Worm (Caenorhabditis elegans): ENCODE measurements around the gene C30G12.6.

C30G12.6 gene

ce11 chrII:7326199-7326598 is 30.4 kb upstream of the C30G12.6 start:
- TF ChIP-seq fkh-10 (GFP tag; optimal IDR thresholded peaks at IDR 0.05) (peak; percentile 60), ztf-4 (tag; optimal IDR thresholded peaks at IDR 0.05) (no peak), sea-2 (GFP tag; optimal IDR thresholded peaks at IDR 0.05) (no peak), egl-5 (tag; optimal IDR thresholded peaks at IDR 0.05) (no peak), hmg-11 (tag; optimal IDR thresholded peaks at IDR 0.05) (no peak), lin-39 (tag; optimal IDR thresholded peaks at IDR 0.05) (no peak)

- TF ChIP-seq egl-5 (tag; optimal IDR thresholded peaks at IDR 0.05) (no peak), nfya-1 (tag; optimal IDR thresholded peaks at IDR 0.05; ENCODE audit: insufficient read depth) (peak; percentile 37), mdl-1 (tag; optimal IDR thresholded peaks at IDR 0.05) (no peak), fos-1 (tag; optimal IDR thresholded peaks at IDR 0.05) (no peak), nhr-77 (tag; optimal IDR thresholded peaks at IDR 0.05) (no peak), fkh-10 (GFP tag; optimal IDR thresholded peaks at IDR 0.05) (peak; percentile 67), mml-1 (tag; optimal IDR thresholded peaks at IDR 0.05) (no peak), nhr-237 (tag; optimal IDR thresholded peaks at IDR 0.05) (no peak), lin-39 (tag; optimal IDR thresholded peaks at IDR 0.05) (peak; percentile 37)
Observed at ce11 chrII:7325063-7325480, 29.3 kb upstream of the C30G12.6 start.

ce11 chrII:7323925-7324324 is 28.1 kb upstream of the C30G12.6 start, which contains the start of gene F21D12.3:
F21D12.3 (minus strand) TSS chrII:7324025.
- TF ChIP-seq ama-1 (optimal IDR thresholded peaks at IDR 0.05) (peak; percentile 8), jun-1 (tag; optimal IDR thresholded peaks at IDR 0.05) (no peak)

- TF ChIP-seq lin-39 (tag; optimal IDR thresholded peaks at IDR 0.05) (peak; percentile 66), unc-62 (GFP tag; optimal IDR thresholded peaks at IDR 0.05) (peak; percentile 79), nfya-1 (tag; optimal IDR thresholded peaks at IDR 0.05; ENCODE audit: insufficient read depth) (peak; percentile 20), snpc-4 (tag; optimal IDR thresholded peaks at IDR 0.05) (peak; percentile 21), ceh-16 (tag; optimal IDR thresholded peaks at IDR 0.05) (no peak), nhr-11 (tag; optimal IDR thresholded peaks at IDR 0.05) (peak; percentile 67), ztf-4 (tag; optimal IDR thresholded peaks at IDR 0.05) (no peak), egl-5 (tag; optimal IDR thresholded peaks at IDR 0.05) (peak; percentile 11)
Observed at ce11 chrII:7323317-7323716, 27.5 kb upstream of the C30G12.6 start.

ce11 chrII:7319471-7319870 is 23.7 kb upstream of the C30G12.6 start:
- TF ChIP-seq nhr-43 (tag; optimal IDR thresholded peaks at IDR 0.05; ENCODE audit: poor library complexity, severe bottlenecking) (peak; percentile 25), daf-12 (tag; optimal IDR thresholded peaks at IDR 0.05) (no peak), nhr-25 (tag; optimal IDR thresholded peaks at IDR 0.05) (no peak), lsy-12 (tag; optimal IDR thresholded peaks at IDR 0.05) (peak; percentile 58)

ce11 chrII:7317468-7317867 is 21.7 kb upstream of the C30G12.6 start, which contains the start of gene F21D12.2:
F21D12.2 (plus strand) TSS chrII:7317768.
- TF ChIP-seq nhr-28 (tag; optimal IDR thresholded peaks at IDR 0.05) (no peak), nhr-25 (tag; optimal IDR thresholded peaks at IDR 0.05) (no peak), nhr-67 (tag; optimal IDR thresholded peaks at IDR 0.05) (no peak), ZK546.5 (tag; optimal IDR thresholded peaks at IDR 0.05) (no peak), pha-4 (tag; optimal IDR thresholded peaks at IDR 0.05) (no peak), ceh-82 (tag; optimal IDR thresholded peaks at IDR 0.05) (no peak), skn-1 (tag; optimal IDR thresholded peaks at IDR 0.05) (no peak), nhr-23 (tag; optimal IDR thresholded peaks at IDR 0.05) (no peak), egl-27 (tag; optimal IDR thresholded peaks at IDR 0.05) (no peak)

- TF ChIP-seq fos-1 (tag; optimal IDR thresholded peaks at IDR 0.05) (no peak), elt-2 (tag; optimal IDR thresholded peaks at IDR 0.05) (no peak), R02D3.7 (tag; optimal IDR thresholded peaks at IDR 0.05) (no peak), lsy-12 (tag; optimal IDR thresholded peaks at IDR 0.05) (no peak), ceh-82 (tag; optimal IDR thresholded peaks at IDR 0.05) (no peak)
Observed at ce11 chrII:7314083-7314482, 18.3 kb upstream of the C30G12.6 start, which contains the start of gene F45E12.6. F45E12.6 (minus strand) TSS chrII:7314183.

Measured in whole organism, L3 larva.